Fruit fly (Drosophila melanogaster): ENCODE data around the gene Eip63F-1.

Eip63F-1 gene

dm6 chr3L:3892154-3892624 lies 43.2 kb downstream of the Eip63F-1 start, which contains the start of gene Fie (continued):
- TF ChIP-seq CG11902 (GFP tag; optimal IDR thresholded peaks at IDR 0.05): no peak
- TF ChIP-seq Ets96B (tag; optimal IDR thresholded peaks at IDR 0.05): peak; percentile 44
- TF ChIP-seq ss (GFP tag; optimal IDR thresholded peaks at IDR 0.05): peak in 1 of 2 experiments; percentile 53
- TF ChIP-seq Lpt (GFP tag; optimal IDR thresholded peaks at IDR 0.05): no peak
- peak; percentile 46 for TF ChIP-seq Hr39 (GFP tag; optimal IDR thresholded peaks at IDR 0.05)
- TF ChIP-seq CG6792 (GFP tag; optimal IDR thresholded peaks at IDR 0.05): peak; percentile 27
- peak; percentile 63 for TF ChIP-seq Met (GFP tag; optimal IDR thresholded peaks at IDR 0.05)
- no peak for TF ChIP-seq dac (GFP tag; optimal IDR thresholded peaks at IDR 0.05)
- peak; percentile 28 for TF ChIP-seq CG8632 (GFP tag; optimal IDR thresholded peaks at IDR 0.05)
- peak; percentile 46 for TF ChIP-seq Sox14 (GFP tag; optimal IDR thresholded peaks at IDR 0.05)
- no peak for TF ChIP-seq Eip93F (GFP tag; optimal IDR thresholded peaks at IDR 0.05)
- no peak for TF ChIP-seq CG16779 (tag; optimal IDR thresholded peaks at IDR 0.05)
- peak; percentile 33 for TF ChIP-seq CG10669 (GFP tag; optimal IDR thresholded peaks at IDR 0.05)
- TF ChIP-seq CG6854 (GFP tag; optimal IDR thresholded peaks at IDR 0.05): no peak
- peak; percentile 52 for TF ChIP-seq OdsH (GFP tag; optimal IDR thresholded peaks at IDR 0.05)
- no peak for TF ChIP-seq Sox15 (GFP tag; optimal IDR thresholded peaks at IDR 0.05)
- no peak for TF ChIP-seq CG4318 (GFP tag; optimal IDR thresholded peaks at IDR 0.05)
- no peak for TF ChIP-seq Blimp-1 (GFP tag; optimal IDR thresholded peaks at IDR 0.05)
- TF ChIP-seq Eip75B (GFP tag; optimal IDR thresholded peaks at IDR 0.05): peak; percentile 39
- TF ChIP-seq CG1621 (tag; optimal IDR thresholded peaks at IDR 0.05): no peak
- no peak for TF ChIP-seq CG6808 (GFP tag; optimal IDR thresholded peaks at IDR 0.05)
- peak; percentile 14 for TF ChIP-seq dsx (GFP tag; optimal IDR thresholded peaks at IDR 0.05; ENCODE audit: poor library complexity, severe bottlenecking)
- no peak for TF ChIP-seq CG11762 (GFP tag; optimal IDR thresholded peaks at IDR 0.05; ENCODE audit: insufficient read depth)
- TF ChIP-seq CG15336 (GFP tag; IDR thresholded peaks at IDR 0.05): no peak; the same call in none of the 2 replicates

dm6 chr3L:3890860-3891259 lies 44.6 kb downstream of the Eip63F-1 start:
- TF ChIP-seq Hr38 (GFP tag; optimal IDR thresholded peaks at IDR 0.05): no peak
- peak; percentile 21 for TF ChIP-seq achi (GFP tag; optimal IDR thresholded peaks at IDR 0.05)
- TF ChIP-seq CG32006 (GFP tag; optimal IDR thresholded peaks at IDR 0.05): peak; percentile 59
- TF ChIP-seq spab (GFP tag; optimal IDR thresholded peaks at IDR 0.05): peak; percentile 29
- TF ChIP-seq CG6792 (GFP tag; optimal IDR thresholded peaks at IDR 0.05): peak; percentile 27
- TF ChIP-seq CG6854 (GFP tag; optimal IDR thresholded peaks at IDR 0.05): no peak
- TF ChIP-seq Eip78C (GFP tag): peak; percentile 73
- peak; percentile 62; the same call in 2 of the 3 replicates for TF ChIP-seq CG6163 (GFP tag; IDR thresholded peaks at IDR 0.05)
- no peak for TF ChIP-seq Eip93F (GFP tag; optimal IDR thresholded peaks at IDR 0.05)
- no peak for TF ChIP-seq fkh (GFP tag; optimal IDR thresholded peaks at IDR 0.05)
- no peak for TF ChIP-seq CG9139 (GFP tag; optimal IDR thresholded peaks at IDR 0.05)
- TF ChIP-seq fd59A (GFP tag; optimal IDR thresholded peaks at IDR 0.05): no peak
- peak; percentile 34 for TF ChIP-seq CG6808 (GFP tag; optimal IDR thresholded peaks at IDR 0.05)
- peak; percentile 42 for TF ChIP-seq CG10669 (GFP tag; optimal IDR thresholded peaks at IDR 0.05)
- no peak for TF ChIP-seq CG11762 (GFP tag; optimal IDR thresholded peaks at IDR 0.05; ENCODE audit: insufficient read depth)
- no peak for TF ChIP-seq svp (GFP tag)
- TF ChIP-seq CG3919 (GFP tag; optimal IDR thresholded peaks at IDR 0.05): peak; percentile 41
- no peak for TF ChIP-seq CG6276 (GFP tag; optimal IDR thresholded peaks at IDR 0.05)
- no peak for TF ChIP-seq CG1621 (tag; optimal IDR thresholded peaks at IDR 0.05)
- TF ChIP-seq OdsH (GFP tag; optimal IDR thresholded peaks at IDR 0.05): peak; percentile 16
- TF ChIP-seq vri (GFP tag; optimal IDR thresholded peaks at IDR 0.05): no peak
- peak; percentile 2 for TF ChIP-seq topi (GFP tag; optimal IDR thresholded peaks at IDR 0.05)
- no peak for TF ChIP-seq CG4318 (GFP tag; optimal IDR thresholded peaks at IDR 0.05)
- no peak for TF ChIP-seq dac (GFP tag; optimal IDR thresholded peaks at IDR 0.05)
- TF ChIP-seq Lpt (GFP tag; optimal IDR thresholded peaks at IDR 0.05): peak; percentile 21
- peak; percentile 43 for TF ChIP-seq CG10631 (GFP tag; optimal IDR thresholded peaks at IDR 0.05)
- no peak for TF ChIP-seq CG8319 (GFP tag; optimal IDR thresholded peaks at IDR 0.05)
- peak; percentile 27 for TF ChIP-seq CG3032 (tag; optimal IDR thresholded peaks at IDR 0.05)
- TF ChIP-seq ss (GFP tag; optimal IDR thresholded peaks at IDR 0.05): no peak
- no peak for TF ChIP-seq CG7368 (GFP tag; optimal IDR thresholded peaks at IDR 0.05)
- no peak for TF ChIP-seq Blimp-1 (GFP tag; optimal IDR thresholded peaks at IDR 0.05)
- peak; percentile 9 for TF ChIP-seq Sox14 (GFP tag; optimal IDR thresholded peaks at IDR 0.05)
- TF ChIP-seq Gug (GFP tag; IDR thresholded peaks at IDR 0.05): no peak
- no peak for TF ChIP-seq Smox (GFP tag; optimal IDR thresholded peaks at IDR 0.05)
- TF ChIP-seq acj6 (GFP tag; optimal IDR thresholded peaks at IDR 0.05): peak; percentile 24
- TF ChIP-seq cyc (GFP tag; optimal IDR thresholded peaks at IDR 0.05): no peak
- peak; percentile 38 for TF ChIP-seq dsx (GFP tag; optimal IDR thresholded peaks at IDR 0.05; ENCODE audit: poor library complexity, severe bottlenecking)
- no peak for TF ChIP-seq CG11902 (GFP tag; optimal IDR thresholded peaks at IDR 0.05)
- peak; percentile 53; the same call in 1 of the 3 replicates for TF ChIP-seq CG8119 (GFP tag; IDR thresholded peaks at IDR 0.05)
- TF ChIP-seq Sox15 (GFP tag; optimal IDR thresholded peaks at IDR 0.05): no peak

Measured in whole organism, prepupa.